Worm (Caenorhabditis elegans) whole organism, L2 larva: ENCODE measurements around the gene C17H12.8.

Source experiments
- C34F6.9 ChIP-seq: fragments of 150-350 bp; optimal IDR thresholded peaks from 2 replicates; lab custom pipeline; 2014; ENCODE audit warnings: missing biosample characterization, missing genetic modification characterization
- F13H6.1 ChIP-seq: sonication (generic microtip); optimal IDR thresholded peaks from 2 replicates; lab custom pipeline; 2016; ENCODE audit warnings: missing genetic modification characterization, missing compliant biosample characterization
- R02D3.7 ChIP-seq: fragments of 150-350 bp; optimal IDR thresholded peaks from 2 replicates; lab custom pipeline; 2014; ENCODE audit warnings: missing biosample characterization, missing genetic modification characterization
- Y55F3AM.14 ChIP-seq: fragments of 200-800 bp; sonication (Bioruptor generic); optimal IDR thresholded peaks from 2 replicates; lab custom pipeline; 2018; ENCODE audit warnings: mild to moderate bottlenecking, missing genetic modification characterization, missing compliant biosample characterization
- ZK546.5 ChIP-seq: sonication (generic microtip); optimal IDR thresholded peaks from 2 replicates; lab custom pipeline; 2017; ENCODE audit warnings: missing biosample characterization, missing genetic modification characterization
- alr-1 ChIP-seq: fragments of 150-350 bp; optimal IDR thresholded peaks from 2 replicates; lab custom pipeline; 2014; ENCODE audit warnings: missing biosample characterization, missing genetic modification characterization
- aly-2 ChIP-seq: fragments of 150-350 bp; optimal IDR thresholded peaks from 2 replicates; lab custom pipeline; 2014; ENCODE audit warnings: missing biosample characterization, missing genetic modification characterization
- ama-1 ChIP-seq: fragments of 150-350 bp; optimal IDR thresholded peaks from 2 replicates; lab custom pipeline; 2018; ENCODE audit warnings: inconsistent platforms
- blmp-1 ChIP-seq: sonication (generic microtip); optimal IDR thresholded peaks from 2 replicates; lab custom pipeline; 2017; ENCODE audit warnings: missing genetic modification characterization, mild to moderate bottlenecking, missing compliant biosample characterization, antibody characterized with exemption, moderate library complexity; ENCODE audit not compliant: insufficient read depth
- ceh-16 ChIP-seq: fragments of 150-350 bp; optimal IDR thresholded peaks from 2 replicates; lab custom pipeline; 2014; ENCODE audit warnings: missing biosample characterization, missing genetic modification characterization
- ceh-82 ChIP-seq: fragments of 150-350 bp; optimal IDR thresholded peaks from 2 replicates; lab custom pipeline; 2014; ENCODE audit warnings: missing biosample characterization, missing genetic modification characterization
- crh-2 ChIP-seq: sonication (generic microtip); optimal IDR thresholded peaks from 2 replicates; lab custom pipeline; 2017; ENCODE audit warnings: missing biosample characterization, missing genetic modification characterization
- dmd-4 ChIP-seq: sonication (generic microtip); optimal IDR thresholded peaks from 2 replicates; lab custom pipeline; 2017; ENCODE audit warnings: missing biosample characterization, missing genetic modification characterization
- egl-27 ChIP-seq: sonication (generic microtip); optimal IDR thresholded peaks from 3 replicates; lab custom pipeline; 2017; ENCODE audit warnings: missing biosample characterization, missing genetic modification reagents, missing genetic modification characterization
- elt-1 ChIP-seq: fragments of 150-350 bp; optimal IDR thresholded peaks from 2 replicates; lab custom pipeline; 2014; ENCODE audit warnings: missing biosample characterization, missing genetic modification characterization
- elt-3 ChIP-seq: sonication (generic microtip); optimal IDR thresholded peaks from 2 replicates; lab custom pipeline; 2017; ENCODE audit warnings: missing biosample characterization, missing genetic modification characterization
- fos-1 ChIP-seq: fragments of 150-350 bp; optimal IDR thresholded peaks from 2 replicates; lab custom pipeline; 2014; ENCODE audit warnings: missing biosample characterization, missing genetic modification characterization
- gmeb-1 ChIP-seq: fragments of 150-350 bp; optimal IDR thresholded peaks from 2 replicates; lab custom pipeline; 2014; ENCODE audit warnings: missing biosample characterization, missing genetic modification characterization
- lin-11 ChIP-seq: fragments of 150-350 bp; sonication (generic microtip); optimal IDR thresholded peaks from 2 replicates; lab custom pipeline; 2014; ENCODE audit warnings: missing biosample characterization, missing genetic modification characterization, inconsistent platforms, mixed read lengths
- lin-13 ChIP-seq: fragments of 150-350 bp; optimal IDR thresholded peaks from 2 replicates; lab custom pipeline; 2014; ENCODE audit warnings: missing biosample characterization, missing genetic modification reagents, missing genetic modification characterization
- lin-39 ChIP-seq: fragments of 150-350 bp; optimal IDR thresholded peaks from 2 replicates; lab custom pipeline; 2014; ENCODE audit warnings: missing biosample characterization, missing genetic modification reagents, missing genetic modification characterization
- lsy-2 ChIP-seq, 2 experiments: fragments of 150-350 bp in 1 of 2; sonication (generic microtip) in 1 of 2; optimal IDR thresholded peaks; 2 replicates each; lab custom pipeline; 2014 to 2017; ENCODE audit warnings: missing biosample characterization in 2 of 2, missing genetic modification characterization in 2 of 2
- mab-5 ChIP-seq: fragments of 150-350 bp; optimal IDR thresholded peaks from 2 replicates; lab custom pipeline; 2014; ENCODE audit warnings: missing biosample characterization, missing genetic modification characterization
- mbf-1 ChIP-seq: sonication (generic microtip); optimal IDR thresholded peaks from 2 replicates; lab custom pipeline; 2017; ENCODE audit warnings: missing biosample characterization, missing genetic modification characterization
- mdl-1 ChIP-seq, 2 experiments: fragments of 150-350 bp in 1 of 2; sonication (generic microtip) in 1 of 2; optimal IDR thresholded peaks; 2 replicates each; lab custom pipeline; 2017; ENCODE audit warnings: missing biosample characterization in 2 of 2, missing genetic modification characterization in 2 of 2
- nhr-10 ChIP-seq: sonication (generic microtip); optimal IDR thresholded peaks from 2 replicates; lab custom pipeline; 2017; ENCODE audit warnings: missing biosample characterization, missing genetic modification characterization
- nhr-11 ChIP-seq: fragments of 150-350 bp; optimal IDR thresholded peaks from 2 replicates; lab custom pipeline; 2014; ENCODE audit warnings: missing biosample characterization, missing genetic modification characterization
- nhr-12 ChIP-seq: fragments of 150-350 bp; optimal IDR thresholded peaks from 2 replicates; lab custom pipeline; 2014; ENCODE audit warnings: missing biosample characterization, missing genetic modification characterization
- nhr-129 ChIP-seq: fragments of 150-350 bp; optimal IDR thresholded peaks from 2 replicates; lab custom pipeline; 2014; ENCODE audit warnings: missing biosample characterization, missing genetic modification characterization
- nhr-21 ChIP-seq: fragments of 150-350 bp; optimal IDR thresholded peaks from 2 replicates; lab custom pipeline; 2014; ENCODE audit warnings: missing biosample characterization, missing genetic modification characterization
- nhr-23 ChIP-seq: fragments of 150-350 bp; optimal IDR thresholded peaks from 2 replicates; lab custom pipeline; 2014; ENCODE audit warnings: missing biosample characterization, missing genetic modification reagents, missing genetic modification characterization
- nhr-237 ChIP-seq: fragments of 150-350 bp; optimal IDR thresholded peaks from 2 replicates; lab custom pipeline; 2014; ENCODE audit warnings: missing biosample characterization, missing genetic modification characterization
- nhr-25 ChIP-seq: fragments of 150-350 bp; sonication (generic microtip); optimal IDR thresholded peaks from 3 replicates; lab custom pipeline; 2014; ENCODE audit warnings: missing biosample characterization, missing genetic modification characterization
- nhr-6 ChIP-seq: fragments of 150-350 bp; optimal IDR thresholded peaks from 2 replicates; lab custom pipeline; 2014; ENCODE audit warnings: missing biosample characterization, missing genetic modification characterization
- nhr-77 ChIP-seq: fragments of 150-350 bp; optimal IDR thresholded peaks from 2 replicates; lab custom pipeline; 2014; ENCODE audit warnings: missing biosample characterization, missing genetic modification characterization
- peb-1 ChIP-seq: fragments of 150-350 bp; optimal IDR thresholded peaks from 2 replicates; lab custom pipeline; 2014; ENCODE audit warnings: missing biosample characterization, missing genetic modification characterization
- sem-4 ChIP-seq: fragments of 150-350 bp; optimal IDR thresholded peaks from 2 replicates; lab custom pipeline; 2014; ENCODE audit warnings: missing biosample characterization, missing genetic modification reagents, missing genetic modification characterization
- skn-1 ChIP-seq: sonication (generic microtip); optimal IDR thresholded peaks from 2 replicates; lab custom pipeline; 2017; ENCODE audit warnings: missing biosample characterization, missing genetic modification characterization
- sma-3 ChIP-seq: sonication (generic microtip); optimal IDR thresholded peaks from 2 replicates; lab custom pipeline; 2016; ENCODE audit warnings: missing genetic modification reagents, missing genetic modification characterization, missing compliant biosample characterization
- sma-9 ChIP-seq, 2 experiments: fragments of 150-350 bp in 1 of 2; sonication (generic microtip) in 1 of 2; optimal IDR thresholded peaks; 2 replicates each; lab custom pipeline; 2014 to 2016; ENCODE audit warnings: missing genetic modification characterization in 2 of 2, mild to moderate bottlenecking in 1 of 2, missing biosample characterization in 1 of 2, missing compliant biosample characterization in 1 of 2, missing genetic modification reagents in 1 of 2, moderate library complexity in 1 of 2
- snpc-4 ChIP-seq: fragments of 150-350 bp; optimal IDR thresholded peaks from 2 replicates; lab custom pipeline; 2014; ENCODE audit warnings: missing biosample characterization, missing genetic modification characterization
- unc-39 ChIP-seq: fragments of 150-350 bp; optimal IDR thresholded peaks from 2 replicates; lab custom pipeline; 2014; ENCODE audit warnings: missing biosample characterization, missing genetic modification characterization
- unc-55 ChIP-seq: fragments of 150-350 bp; sonication (generic microtip); optimal IDR thresholded peaks from 3 replicates; lab custom pipeline; 2014; ENCODE audit warnings: missing biosample characterization, missing genetic modification reagents, missing genetic modification characterization
- unc-62 ChIP-seq: fragments of 150-350 bp; optimal IDR thresholded peaks from 2 replicates; lab custom pipeline; 2014; ENCODE audit warnings: missing biosample characterization, missing genetic modification reagents, missing genetic modification characterization
- zag-1 ChIP-seq: fragments of 150-350 bp; optimal IDR thresholded peaks from 2 replicates; lab custom pipeline; 2014; ENCODE audit warnings: missing biosample characterization, missing genetic modification characterization
- ztf-1 ChIP-seq: fragments of 200-800 bp; sonication (Bioruptor generic); conservative IDR thresholded peaks from 2 replicates; pipeline ENCODE4 v1.3.6; 2022; ENCODE audit warnings: missing genetic modification characterization, missing compliant biosample characterization
- ztf-11 ChIP-seq: sonication (generic microtip); optimal IDR thresholded peaks from 2 replicates; lab custom pipeline; 2017; ENCODE audit warnings: missing biosample characterization, missing genetic modification characterization
- ztf-4 ChIP-seq: fragments of 150-350 bp; optimal IDR thresholded peaks from 2 replicates; lab custom pipeline; 2014; ENCODE audit warnings: missing biosample characterization, missing genetic modification characterization

The C17H12.8 gene

DNA sequence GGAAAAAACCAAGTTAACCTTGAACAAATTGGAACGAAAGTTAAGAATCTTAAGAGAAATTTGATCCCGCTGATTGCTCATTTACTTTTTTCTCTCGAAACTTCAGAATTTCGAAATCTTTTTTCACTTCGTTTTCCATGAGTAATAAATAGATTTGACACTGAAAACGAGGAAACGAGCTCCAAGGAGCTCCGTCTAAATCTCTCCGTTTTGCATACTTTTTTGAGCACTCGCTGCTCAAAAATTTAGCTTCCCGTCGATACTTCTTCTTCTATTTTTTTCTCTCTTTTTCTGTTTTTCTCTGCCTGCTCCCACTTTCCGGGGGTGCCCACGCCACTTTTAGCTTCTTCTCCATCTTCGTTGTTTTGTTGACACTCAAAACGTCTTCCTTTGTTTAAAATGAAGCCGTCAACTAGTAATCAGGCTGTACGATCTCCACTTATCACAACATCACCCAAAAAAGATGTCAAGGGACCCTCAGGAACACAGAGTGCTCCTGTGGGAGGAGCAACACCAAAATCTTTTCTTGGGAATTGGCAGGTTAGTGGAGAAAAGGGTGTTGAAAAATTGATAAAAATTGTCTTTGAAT, 11.9 kb upstream of the C17H12.8 start, which contains the start of gene C17H12.10:
Gene C17H12.10 (plus strand): TSS at position 325 of the 589 bp plus-strand sequence.
- TF ChIP-seq egl-27 (tag; lab: Kevin White, UChicago) (no peak), ceh-82 (tag; lab: Kevin White, UChicago) (no peak), sem-4 (tag; lab: Kevin White, UChicago) (no peak), nhr-23 (no peak), zag-1 (peak; percentile 80), sma-3 (GFP tag; lab: Kevin White, UChicago) (no peak), crh-2 (tag; lab: Kevin White, UChicago) (peak; percentile 27), ztf-11 (tag; lab: Kevin White, UChicago) (no peak), sma-9 (GFP tag; optimal IDR thresholded peaks at IDR 0.05; lab: Kevin White, UChicago) (peak; percentile 39), sma-9 (tag; optimal IDR thresholded peaks at IDR 0.05; lab: Kevin White, UChicago) (no peak), nhr-129 (tag; lab: Kevin White, UChicago) (peak; percentile 17), lin-13 (GFP tag; lab: Kevin White, UChicago) (no peak), C34F6.9 (tag; lab: Kevin White, UChicago) (peak; percentile 77), mab-5 (tag; lab: Kevin White, UChicago) (no peak), lsy-2 (tag; optimal IDR thresholded peaks at IDR 0.05; lab: Kevin White, UChicago) (peak in 1 of 2 experiments; percentile 49), lin-39 (tag; lab: Kevin White, UChicago) (no peak), snpc-4 (tag; lab: Kevin White, UChicago) (no peak), unc-55 (GFP tag; lab: Kevin White, UChicago) (peak; percentile 77)

DNA sequence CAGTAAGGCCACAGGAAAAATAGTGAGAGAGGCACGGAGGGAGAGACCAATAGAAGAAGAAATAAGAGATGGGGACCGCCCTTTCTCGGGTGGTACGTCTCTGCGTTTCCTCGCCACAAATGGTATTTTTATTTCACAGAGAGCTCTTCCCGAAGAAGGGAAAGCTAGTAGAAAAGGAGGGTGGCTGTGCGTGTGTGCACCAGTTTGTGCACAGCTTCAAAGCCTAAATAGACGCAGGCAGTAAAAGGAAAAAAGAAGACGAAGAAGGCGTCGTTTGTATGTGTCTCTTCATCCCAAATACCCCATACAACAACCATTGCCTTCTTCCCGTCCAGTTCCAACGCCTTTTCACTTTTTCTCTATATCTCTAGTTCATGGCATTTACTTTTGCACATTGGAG, 8.7 kb upstream of the C17H12.8 start:
- peak; percentile 14 for TF ChIP-seq mab-5 (tag; lab: Kevin White, UChicago)
- no peak for TF ChIP-seq elt-1 (tag; lab: Kevin White, UChicago)
- TF ChIP-seq ceh-82 (tag; lab: Kevin White, UChicago) = peak; percentile 54
- TF ChIP-seq ztf-4 = no peak
- TF ChIP-seq nhr-6 (tag; lab: Kevin White, UChicago) = peak; percentile 35
- TF ChIP-seq unc-39 (tag; lab: Kevin White, UChicago) = no peak
- TF ChIP-seq ztf-1 (GFP tag; lab: Robert Waterston, UW) = no peak
- peak; percentile 27 for TF ChIP-seq lin-11 (tag; lab: Kevin White, UChicago)
- no peak for TF ChIP-seq nhr-25 (tag; lab: Kevin White, UChicago)
- peak; percentile 74 for TF ChIP-seq F13H6.1 (tag; lab: Kevin White, UChicago)
- peak; percentile 53 for TF ChIP-seq lin-13 (GFP tag; lab: Kevin White, UChicago)
- peak; percentile 91 for TF ChIP-seq unc-55 (GFP tag; lab: Kevin White, UChicago)
- TF ChIP-seq R02D3.7 (tag; lab: Kevin White, UChicago) = no peak
- TF ChIP-seq sma-9 (GFP tag; optimal IDR thresholded peaks at IDR 0.05; lab: Kevin White, UChicago) = peak; percentile 42
- TF ChIP-seq sma-9 (tag; optimal IDR thresholded peaks at IDR 0.05; lab: Kevin White, UChicago) = no peak
- TF ChIP-seq blmp-1 (tag; lab: Kevin White, UChicago) = no peak
- TF ChIP-seq nhr-12 (tag; lab: Kevin White, UChicago) = no peak
- TF ChIP-seq ztf-11 (tag; lab: Kevin White, UChicago) = no peak
- TF ChIP-seq nhr-129 (tag; lab: Kevin White, UChicago) = peak; percentile 62
- TF ChIP-seq skn-1 = no peak
- no peak for TF ChIP-seq alr-1
- peak; percentile 74 for TF ChIP-seq C34F6.9 (tag; lab: Kevin White, UChicago)
- TF ChIP-seq ZK546.5 (tag; lab: Kevin White, UChicago) = no peak
- no peak for TF ChIP-seq lin-39 (tag; lab: Kevin White, UChicago)
- no peak for TF ChIP-seq egl-27 (tag; lab: Kevin White, UChicago)
- TF ChIP-seq mdl-1 (tag; optimal IDR thresholded peaks at IDR 0.05; lab: Kevin White, UChicago) = no peak
- TF ChIP-seq ama-1 (lab: Kevin White, UChicago) = no peak
- no peak for TF ChIP-seq nhr-237 (tag; lab: Kevin White, UChicago)
- no peak for TF ChIP-seq elt-3 (tag; lab: Kevin White, UChicago)
- no peak for TF ChIP-seq nhr-11 (tag; lab: Kevin White, UChicago)
- no peak for TF ChIP-seq unc-62
- peak; percentile 68 for TF ChIP-seq crh-2 (tag; lab: Kevin White, UChicago)
- no peak for TF ChIP-seq mbf-1 (tag; lab: Kevin White, UChicago)
- no peak for TF ChIP-seq ceh-16
- TF ChIP-seq lsy-2 (tag; optimal IDR thresholded peaks at IDR 0.05; lab: Kevin White, UChicago) = peak; percentile 53 to 66
- TF ChIP-seq nhr-21 (tag; lab: Kevin White, UChicago) = no peak
- no peak for TF ChIP-seq nhr-23
- no peak for TF ChIP-seq fos-1 (tag; lab: Kevin White, UChicago)
- no peak for TF ChIP-seq gmeb-1 (tag; lab: Kevin White, UChicago)
- peak; percentile 19 for TF ChIP-seq sem-4 (tag; lab: Kevin White, UChicago)
- TF ChIP-seq sma-3 (GFP tag; lab: Kevin White, UChicago) = no peak
- TF ChIP-seq aly-2 (tag; lab: Kevin White, UChicago) = no peak
- TF ChIP-seq nhr-77 (tag; lab: Kevin White, UChicago) = no peak
- peak; percentile 29 for TF ChIP-seq Y55F3AM.14
- TF ChIP-seq peb-1 (tag; lab: Kevin White, UChicago) = no peak
- TF ChIP-seq snpc-4 (tag; lab: Kevin White, UChicago) = peak; percentile 5
- TF ChIP-seq zag-1 = peak; percentile 78
- no peak for TF ChIP-seq dmd-4 (tag; lab: Kevin White, UChicago)
- no peak for TF ChIP-seq nhr-10 (tag; lab: Kevin White, UChicago)
